Fruit fly (Drosophila melanogaster): ENCODE data around the gene mus302.

DNA sequence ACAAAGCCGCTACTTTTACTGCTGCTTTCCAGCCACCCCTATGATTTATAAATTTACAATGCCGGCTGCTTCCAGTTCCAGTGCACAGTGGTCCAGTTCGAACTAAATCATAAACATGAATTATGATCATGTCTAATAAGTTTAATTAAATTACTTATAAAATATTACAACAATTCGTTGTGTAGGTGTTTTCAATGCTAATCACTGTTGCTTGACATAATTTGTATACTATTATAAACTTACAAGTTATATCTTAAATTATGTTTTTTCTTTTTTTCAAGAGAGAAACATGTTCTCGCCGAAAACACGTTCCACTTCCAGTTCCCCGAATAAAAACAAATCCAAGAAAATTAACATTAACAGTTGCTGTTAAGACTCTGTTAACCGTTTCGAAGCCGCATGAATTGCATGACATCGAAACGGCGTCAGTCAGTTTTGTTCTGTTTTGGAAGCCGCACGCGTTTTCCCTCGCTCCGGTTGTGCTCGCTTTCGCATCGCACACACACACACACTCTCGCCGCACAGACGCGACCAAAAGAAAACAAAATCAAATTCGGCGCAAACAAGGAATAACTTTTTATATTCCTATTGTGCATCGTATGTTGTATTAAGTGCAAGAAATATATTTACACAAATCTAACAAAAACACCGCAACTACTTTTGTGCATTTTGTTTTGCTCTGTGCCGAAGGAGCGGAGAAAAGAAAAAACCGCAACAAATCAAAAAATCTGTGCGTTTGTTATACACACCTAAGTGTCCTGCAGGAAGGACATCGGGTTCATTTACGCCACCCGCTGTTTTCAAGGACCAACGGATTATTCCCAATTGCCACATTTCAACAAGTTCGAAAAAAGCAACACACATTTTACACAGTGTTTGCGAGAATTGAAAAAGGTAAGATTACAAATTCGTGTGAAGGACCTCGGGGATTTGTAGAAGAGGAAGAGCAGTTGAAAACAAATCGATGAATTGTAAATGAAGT is 13.6 kb downstream of the mus302 start, which contains the start of gene Nrt:
- TF ChIP-seq CG8478 (optimal IDR thresholded peaks at IDR 0.05): no peak
- TF ChIP-seq usp (GFP tag; optimal IDR thresholded peaks at IDR 0.05): no peak
- no peak for TF ChIP-seq pan (optimal IDR thresholded peaks at IDR 0.05)

Measured in whole organism.